Fruit fly (Drosophila melanogaster) whole organism, embryonic: Measurements from ENCODE around the gene CG2685.

Experiments
- Aef1 ChIP-seq: fragments of 200-800 bp; sonication (Bioruptor generic); IDR thresholded peaks from 3 replicates; pipeline ENCODE4 v1.3.6; 2022; ENCODE audit warnings: missing biosample characterization, missing genetic modification characterization
- Atf6 ChIP-seq: fragments of 200-800 bp; sonication (Bioruptor generic); IDR thresholded peaks from 2 replicates; pipeline ENCODE4 v1.3.6; 2022; ENCODE audit warnings: missing biosample characterization, missing genetic modification characterization
- CG10209 ChIP-seq: fragments of 200-800 bp; sonication (Bioruptor generic); optimal IDR thresholded peaks from 3 replicates; lab custom pipeline; 2017; ENCODE audit warnings: missing biosample characterization, mild to moderate bottlenecking, missing genetic modification characterization, missing genetic modification reagents
- CG10565 ChIP-seq: fragments of 200-800 bp; sonication (Bioruptor generic); optimal IDR thresholded peaks from 3 replicates; lab custom pipeline; 2016; ENCODE audit warnings: missing biosample characterization, mild to moderate bottlenecking, missing genetic modification characterization
- CG11456 ChIP-seq: fragments of 200-800 bp; sonication (Bioruptor generic); IDR thresholded peaks from 3 replicates; pipeline ENCODE4 v1.3.6; 2022; ENCODE audit warnings: missing biosample characterization, missing genetic modification characterization
- CG11504 ChIP-seq: fragments of 200-800 bp; sonication (Bioruptor generic); optimal IDR thresholded peaks from 3 replicates; lab custom pipeline; 2019; ENCODE audit warnings: missing biosample characterization, mild to moderate bottlenecking, missing genetic modification characterization, moderate library complexity
- CG11723 ChIP-seq: fragments of 200-800 bp; sonication (Bioruptor generic); optimal IDR thresholded peaks from 2 replicates; lab custom pipeline; 2017; ENCODE audit warnings: missing biosample characterization, mild to moderate bottlenecking, missing genetic modification characterization
- CG12769 ChIP-seq: fragments of 200-800 bp; sonication (Bioruptor generic); optimal IDR thresholded peaks from 2 replicates; lab custom pipeline; 2019; ENCODE audit warnings: missing biosample characterization, mild to moderate bottlenecking, missing genetic modification characterization, moderate library complexity
- CG13424 ChIP-seq: fragments of 200-800 bp; sonication (Bioruptor generic); optimal IDR thresholded peaks from 2 replicates; lab custom pipeline; 2019; ENCODE audit warnings: missing biosample characterization, mild to moderate bottlenecking, missing genetic modification characterization, moderate library complexity
- CG13624 ChIP-seq: fragments of 200-800 bp; sonication (Bioruptor generic); optimal IDR thresholded peaks from 2 replicates; lab custom pipeline; 2016; ENCODE audit warnings: missing biosample characterization, missing genetic modification characterization
- CG14667 ChIP-seq: fragments of 200-800 bp; sonication (Bioruptor generic); IDR thresholded peaks from 2 replicates; pipeline ENCODE4 v1.3.6; 2022; ENCODE audit warnings: missing biosample characterization, missing genetic modification characterization
- CG1647 ChIP-seq: fragments of 200-800 bp; sonication (Bioruptor generic); optimal IDR thresholded peaks from 3 replicates; lab custom pipeline; 2016; ENCODE audit warnings: missing biosample characterization, missing genetic modification characterization
- CG3847 ChIP-seq: fragments of 200-800 bp; sonication (Bioruptor generic); IDR thresholded peaks from 2 replicates; pipeline ENCODE4 v1.3.6; 2022; ENCODE audit warnings: missing biosample characterization, missing genetic modification characterization
- CG4820 ChIP-seq: fragments of 200-800 bp; sonication (Bioruptor generic); optimal IDR thresholded peaks from 3 replicates; lab custom pipeline; 2016; ENCODE audit warnings: missing biosample characterization, missing genetic modification characterization
- CG9215 ChIP-seq: fragments of 200-800 bp; sonication (Bioruptor generic); IDR thresholded peaks from 2 replicates; pipeline ENCODE4 v1.3.6; 2022; ENCODE audit warnings: missing biosample characterization, missing genetic modification characterization
- CG9817 ChIP-seq: fragments of 200-800 bp; sonication (Bioruptor generic); optimal IDR thresholded peaks from 2 replicates; lab custom pipeline; 2018; ENCODE audit warnings: missing biosample characterization, mild to moderate bottlenecking, missing genetic modification characterization, moderate library complexity
- Dad ChIP-seq: fragments of 200-800 bp; sonication (Bioruptor generic); optimal IDR thresholded peaks from 3 replicates; lab custom pipeline; 2016; ENCODE audit warnings: missing biosample characterization, missing genetic modification characterization
- H15 ChIP-seq: fragments of 200-800 bp; sonication (Bioruptor generic); IDR thresholded peaks from 3 replicates; pipeline ENCODE4 v1.3.6; 2022; ENCODE audit warnings: missing biosample characterization, missing genetic modification characterization
- MBD-R2 ChIP-seq: fragments of 200-800 bp; sonication (Bioruptor generic); IDR thresholded peaks from 2 replicates; pipeline ENCODE4 v1.3.6; 2022; ENCODE audit warnings: missing biosample characterization, missing genetic modification characterization
- Nf-YB ChIP-seq: fragments of 200-800 bp; sonication (Bioruptor generic); optimal IDR thresholded peaks from 3 replicates; lab custom pipeline; 2019; ENCODE audit warnings: missing biosample characterization, mild to moderate bottlenecking, missing genetic modification characterization, moderate library complexity
- Opbp ChIP-seq: fragments of 200-800 bp; sonication (Bioruptor generic); IDR thresholded peaks from 3 replicates; pipeline ENCODE4 v1.3.6; 2022; ENCODE audit warnings: missing biosample characterization, missing genetic modification characterization; ENCODE audit not compliant: partially characterized antibody
- Rx ChIP-seq: fragments of 200-800 bp; sonication (Bioruptor generic); IDR thresholded peaks from 2 replicates; pipeline ENCODE4 v1.3.6; 2022; ENCODE audit warnings: missing biosample characterization, missing genetic modification characterization
- Scr ChIP-seq: fragments of 200-800 bp; sonication (Bioruptor generic); IDR thresholded peaks from 2 replicates; pipeline ENCODE4 v1.3.6; 2022; ENCODE audit warnings: missing biosample characterization, missing genetic modification characterization; ENCODE audit not compliant: partially characterized antibody
- Sin3A ChIP-seq: fragments of >200 bp; optimal IDR thresholded peaks from 2 replicates; lab custom pipeline; 2018
- Sry-β ChIP-seq: fragments of 200-800 bp; sonication (Bioruptor generic); optimal IDR thresholded peaks from 2 replicates; lab custom pipeline; 2018; ENCODE audit warnings: missing biosample characterization, mild to moderate bottlenecking, missing genetic modification characterization, moderate library complexity
- Trl ChIP-seq, 3 experiments: fragments of >200 bp in 2 of 3; fragments of 200-800 bp in 1 of 3; sonication (Bioruptor generic) in 1 of 3; optimal IDR thresholded peaks; 2 replicates in 1 of 3; 3 replicates in 2 of 3; lab custom pipeline; 2016 to 2017; ENCODE audit warnings: missing biosample characterization in 1 of 3, missing genetic modification characterization in 1 of 3
- ab ChIP-seq: fragments of 200-800 bp; sonication (Bioruptor generic); optimal IDR thresholded peaks from 2 replicates; lab custom pipeline; 2016; ENCODE audit warnings: missing biosample characterization, missing genetic modification characterization
- cg ChIP-seq: fragments of 200-800 bp; sonication (Bioruptor generic); optimal IDR thresholded peaks from 3 replicates; lab custom pipeline; 2019; ENCODE audit warnings: missing biosample characterization, mild to moderate bottlenecking, missing genetic modification characterization, moderate library complexity
- chm ChIP-seq: fragments of 200-800 bp; sonication (Bioruptor generic); IDR thresholded peaks from 2 replicates; pipeline ENCODE4 v1.3.6; 2022; ENCODE audit warnings: missing biosample characterization, missing genetic modification characterization
- ci ChIP-seq: fragments of 200-800 bp; sonication (Bioruptor generic); IDR thresholded peaks from 3 replicates; pipeline ENCODE4 v1.3.6; 2022; ENCODE audit warnings: missing biosample characterization, missing genetic modification characterization
- crc ChIP-seq: fragments of 200-800 bp; sonication (Bioruptor generic); optimal IDR thresholded peaks from 2 replicates; lab custom pipeline; 2016; ENCODE audit warnings: missing biosample characterization, missing genetic modification characterization
- crol ChIP-seq: fragments of 200-800 bp; sonication (Bioruptor generic); IDR thresholded peaks from 2 replicates; pipeline ENCODE4 v1.3.6; 2022; ENCODE audit warnings: missing biosample characterization, missing genetic modification characterization
- cwo ChIP-seq: fragments of 200-800 bp; sonication (Bioruptor generic); optimal IDR thresholded peaks from 3 replicates; lab custom pipeline; 2017; ENCODE audit warnings: missing biosample characterization, missing genetic modification characterization, mild to moderate bottlenecking, moderate library complexity, missing genetic modification reagents
- ems ChIP-seq: fragments of 200-800 bp; sonication (Bioruptor generic); optimal IDR thresholded peaks from 3 replicates; lab custom pipeline; 2016; ENCODE audit warnings: missing biosample characterization, missing genetic modification characterization
- gt ChIP-seq: fragments of 200-800 bp; sonication (Bioruptor generic); IDR thresholded peaks from 2 replicates; pipeline ENCODE4 v1.3.6; 2022; ENCODE audit warnings: missing biosample characterization, missing genetic modification characterization
- hbn ChIP-seq: fragments of 200-800 bp; sonication (Bioruptor generic); IDR thresholded peaks from 2 replicates; pipeline ENCODE4 v1.3.6; 2022; ENCODE audit warnings: missing biosample characterization, missing genetic modification characterization; ENCODE audit not compliant: partially characterized antibody
- hth ChIP-seq: fragments of >200 bp; optimal IDR thresholded peaks from 2 replicates; lab custom pipeline; 2017; ENCODE audit warnings: inconsistent platforms
- jing ChIP-seq: fragments of 200-800 bp; sonication (Bioruptor generic); optimal IDR thresholded peaks from 2 replicates; lab custom pipeline; 2018; ENCODE audit warnings: missing biosample characterization, mild to moderate bottlenecking, missing genetic modification characterization
- kay ChIP-seq: fragments of 200-800 bp; sonication (Bioruptor generic); optimal IDR thresholded peaks from 2 replicates; lab custom pipeline; 2016; ENCODE audit warnings: missing biosample characterization, missing genetic modification characterization
- nerfin-2 ChIP-seq: fragments of 200-800 bp; sonication (Bioruptor generic); IDR thresholded peaks from 2 replicates; pipeline ENCODE4 v1.3.6; 2022; ENCODE audit warnings: missing biosample characterization, missing genetic modification characterization; ENCODE audit not compliant: partially characterized antibody
- otp ChIP-seq: fragments of 200-800 bp; sonication (Bioruptor generic); IDR thresholded peaks from 3 replicates; pipeline ENCODE4, ENCODE4 v1.3.6; 2022; ENCODE audit warnings: missing biosample characterization, missing genetic modification characterization
- pb ChIP-seq: fragments of 200-800 bp; sonication (Bioruptor generic); optimal IDR thresholded peaks from 3 replicates; lab custom pipeline; 2016; ENCODE audit warnings: missing biosample characterization, missing genetic modification characterization
- peb ChIP-seq: fragments of 200-800 bp; sonication (Bioruptor generic); IDR thresholded peaks from 2 replicates; pipeline ENCODE4 v1.3.6; 2022; ENCODE audit warnings: missing biosample characterization, missing genetic modification characterization
- pho ChIP-seq: fragments of 200-800 bp; sonication (Bioruptor generic); optimal IDR thresholded peaks from 2 replicates; lab custom pipeline; 2016; ENCODE audit warnings: missing biosample characterization, missing genetic modification characterization
- psq ChIP-seq: fragments of 200-800 bp; sonication (Bioruptor generic); optimal IDR thresholded peaks from 2 replicates; lab custom pipeline; 2017; ENCODE audit warnings: missing biosample characterization, missing genetic modification characterization
- pzg ChIP-seq: fragments of 200-800 bp; sonication (Bioruptor generic); optimal IDR thresholded peaks from 3 replicates; lab custom pipeline; 2018; ENCODE audit warnings: missing biosample characterization, mild to moderate bottlenecking, missing genetic modification characterization, moderate library complexity
- scrt ChIP-seq: fragments of 200-800 bp; sonication (Bioruptor generic); optimal IDR thresholded peaks from 2 replicates; lab custom pipeline; 2018; ENCODE audit warnings: missing biosample characterization, mild to moderate bottlenecking, missing genetic modification characterization, moderate library complexity
- ssp ChIP-seq: fragments of 200-800 bp; sonication (Bioruptor generic); IDR thresholded peaks from 2 replicates; pipeline ENCODE4 v1.3.6; 2022; ENCODE audit warnings: missing biosample characterization, missing genetic modification characterization
- toy ChIP-seq: fragments of 200-800 bp; sonication (Bioruptor generic); IDR thresholded peaks from 2 replicates; pipeline ENCODE4 v1.3.6; 2022; ENCODE audit warnings: missing biosample characterization, missing genetic modification characterization
- usp ChIP-seq: fragments of >200 bp; optimal IDR thresholded peaks from 2 replicates; lab custom pipeline; 2017; ENCODE audit warnings: missing biosample characterization, missing genetic modification characterization
- zfh1 ChIP-seq: fragments of 200-800 bp; sonication (Bioruptor generic); IDR thresholded peaks from 3 replicates; pipeline ENCODE4 v1.3.6; 2022; ENCODE audit warnings: missing biosample characterization, missing genetic modification characterization

The CG2685 gene

DNA sequence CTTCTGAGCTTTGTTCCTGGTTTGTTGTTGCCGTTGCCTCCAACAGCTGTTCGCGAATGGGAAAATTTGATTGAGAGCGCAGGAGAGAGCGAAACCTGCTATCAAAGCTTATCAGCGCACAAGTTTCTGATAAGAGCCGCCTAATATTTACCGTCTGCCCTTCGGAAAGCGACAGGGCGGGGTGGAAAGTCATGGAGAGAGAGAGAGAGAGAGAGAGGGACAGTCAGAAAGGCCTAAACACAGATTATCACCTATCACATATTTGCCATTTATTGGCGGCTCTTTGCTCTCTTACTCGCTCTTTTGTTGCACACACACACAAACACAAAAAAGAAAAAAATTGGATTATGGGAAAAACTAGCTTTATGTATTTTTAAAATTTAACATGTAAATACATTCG lies 29.8 kb upstream of the CG2685 start (continued):
- no peak for TF ChIP-seq Atf6 (GFP tag; lab: Robert Waterston, UW)
- TF ChIP-seq cg (GFP tag; lab: Kevin White, UChicago) = peak; percentile 5
- TF ChIP-seq Trl (optimal IDR thresholded peaks at IDR 0.05; lab: Kevin White, UChicago) = peak; percentile 49 to 85
- no peak for TF ChIP-seq Trl (GFP tag; optimal IDR thresholded peaks at IDR 0.05; lab: Kevin White, UChicago)
- no peak for TF ChIP-seq otp (GFP tag; lab: Robert Waterston, UW)
- TF ChIP-seq CG14667 (GFP tag; lab: Robert Waterston, UW) = no peak
- TF ChIP-seq CG10565 = no peak
- no peak for TF ChIP-seq Nf-YB (GFP tag; lab: Kevin White, UChicago)
- TF ChIP-seq ssp = no peak
- no peak for TF ChIP-seq Scr (GFP tag; lab: Robert Waterston, UW)
- TF ChIP-seq crol (GFP tag; lab: Robert Waterston, UW) = peak; percentile 72
- TF ChIP-seq nerfin-2 (GFP tag; lab: Robert Waterston, UW) = no peak
- no peak for TF ChIP-seq CG13624 (GFP tag; lab: Kevin White, UChicago)
- TF ChIP-seq CG11504 (tag; lab: Kevin White, UChicago) = no peak
- no peak for TF ChIP-seq pb (GFP tag; lab: Kevin White, UChicago)
- no peak for TF ChIP-seq pzg (GFP tag; lab: Kevin White, UChicago)
- no peak for TF ChIP-seq CG11723 (GFP tag; lab: Kevin White, UChicago)
- TF ChIP-seq Dad = no peak
- no peak for TF ChIP-seq gt
- TF ChIP-seq usp (GFP tag; lab: Kevin White, UChicago) = no peak

DNA sequence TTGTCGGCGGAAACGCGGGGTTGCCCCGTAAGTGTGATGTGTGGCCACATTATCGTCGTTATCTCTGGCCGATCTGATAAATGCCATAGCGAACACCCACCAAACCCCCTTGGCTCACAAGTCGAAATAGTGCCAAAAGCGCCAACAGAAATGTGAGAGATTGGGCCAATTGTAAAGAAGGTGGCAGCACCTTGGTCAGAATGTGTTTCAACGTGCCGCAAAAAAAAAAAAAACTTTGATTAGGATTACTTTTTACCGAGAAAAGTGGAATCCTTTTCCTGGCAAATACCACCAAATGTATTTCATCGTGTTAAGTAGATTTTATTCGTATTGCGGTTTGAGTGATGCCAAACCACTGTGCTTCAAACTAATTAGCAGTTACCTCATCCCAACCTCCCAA lies 29.3 kb upstream of the CG2685 start:
- TF ChIP-seq CG3847 (GFP tag; lab: Robert Waterston, UW) (peak; percentile 90), hbn (GFP tag; lab: Robert Waterston, UW) (no peak), ab (GFP tag; lab: Kevin White, UChicago) (peak; percentile 64), Rx (GFP tag; lab: Robert Waterston, UW) (peak; percentile 79), Aef1 (GFP tag; lab: Robert Waterston, UW) (peak; percentile 91), ci (GFP tag; lab: Robert Waterston, UW) (peak; percentile 86), crc (GFP tag; lab: Kevin White, UChicago) (peak; percentile 78), CG9215 (peak; percentile 81), chm (GFP tag; lab: Robert Waterston, UW) (peak; percentile 56; the same call in 1 of the 2 replicates), ems (GFP tag; lab: Kevin White, UChicago) (peak; percentile 73), pho (GFP tag; lab: Kevin White, UChicago) (peak; percentile 87), Sry-β (GFP tag; lab: Kevin White, UChicago) (no peak), CG10209 (GFP tag; lab: Kevin White, UChicago) (peak; percentile 81), Opbp (GFP tag; lab: Robert Waterston, UW) (no peak), peb (GFP tag; lab: Robert Waterston, UW) (peak; percentile 67), toy (GFP tag; lab: Robert Waterston, UW) (peak; percentile 69; the same call in 1 of the 2 replicates), otp (GFP tag; lab: Robert Waterston, UW) (peak; percentile 83; the same call in 2 of the 3 replicates), scrt (peak; percentile 63), CG12769 (tag; lab: Kevin White, UChicago) (peak; percentile 71), MBD-R2 (GFP tag; lab: Robert Waterston, UW) (peak; percentile 85), Sin3A (lab: Kevin White, UChicago) (no peak), CG13624 (GFP tag; lab: Kevin White, UChicago) (peak; percentile 81), hth (lab: Kevin White, UChicago) (no peak), zfh1 (peak; percentile 86), Scr (GFP tag; lab: Robert Waterston, UW) (no peak), cwo (GFP tag; lab: Kevin White, UChicago) (peak; percentile 87), kay (GFP tag; lab: Kevin White, UChicago) (peak; percentile 14), jing (GFP tag; lab: Kevin White, UChicago) (no peak), H15 (peak; percentile 83), CG4820 (peak; percentile 54), psq (GFP tag; lab: Kevin White, UChicago) (no peak), CG13424 (peak; percentile 74), CG1647 (GFP tag; lab: Kevin White, UChicago) (peak; percentile 63), CG11456 (GFP tag; lab: Robert Waterston, UW) (peak; percentile 90), CG9817 (tag; lab: Kevin White, UChicago) (peak; percentile 69)
